Fruit fly (Drosophila melanogaster) whole organism, adult: ENCODE data around the gene CG11562.

Experiments used
- CG14711 ChIP-seq: fragments of 200-800 bp; sonication (Bioruptor generic); optimal IDR thresholded peaks from 2 replicates; lab custom pipeline; 2018; ENCODE audit warnings: missing biosample characterization, mild to moderate bottlenecking, missing genetic modification characterization, moderate library complexity
- CG7045 ChIP-seq: fragments of 200-800 bp; sonication (Bioruptor generic); optimal IDR thresholded peaks from 2 replicates; lab custom pipeline; 2017; ENCODE audit warnings: missing biosample characterization, mild to moderate bottlenecking, missing genetic modification characterization
- Mnt ChIP-seq: fragments of 200-800 bp; sonication (Bioruptor generic); optimal IDR thresholded peaks from 2 replicates; lab custom pipeline; 2016; ENCODE audit warnings: missing biosample characterization, mild to moderate bottlenecking, missing genetic modification characterization
- kay ChIP-seq: fragments of 200-800 bp; sonication (Bioruptor generic); peaks from one replicate; lab custom pipeline; 2016; ENCODE audit warnings: missing biosample characterization, missing genetic modification characterization, borderline replicate concordance
- toe ChIP-seq: fragments of 200-800 bp; sonication (Bioruptor generic); optimal IDR thresholded peaks from 2 replicates; lab custom pipeline; 2016; ENCODE audit warnings: missing biosample characterization, missing genetic modification characterization

DNA sequence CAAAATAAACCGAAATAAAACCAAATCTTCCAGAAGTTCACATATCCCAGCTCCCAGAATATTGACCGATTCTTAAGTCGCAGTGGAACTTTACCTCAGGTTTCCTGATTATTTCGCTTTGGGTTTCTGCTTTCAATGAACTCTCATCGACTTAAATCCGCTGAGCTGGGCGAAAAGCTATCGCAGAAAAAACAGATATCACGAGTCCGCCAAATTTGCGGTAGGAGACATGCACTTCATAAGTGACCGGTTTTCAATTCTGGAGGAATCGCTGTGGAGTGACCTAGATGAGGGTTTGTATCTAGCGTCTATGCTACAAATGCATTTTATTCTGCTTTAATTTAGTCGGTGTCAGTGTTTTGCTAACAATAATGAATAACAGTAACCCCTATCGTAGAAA is 13.0 kb downstream of the CG11562 start:
- no peak for TF ChIP-seq CG14711 (tag; lab: Kevin White, UChicago)
- no peak for TF ChIP-seq toe (GFP tag; lab: Kevin White, UChicago)
- TF ChIP-seq CG7045 (GFP tag; lab: Kevin White, UChicago) = no peak
- TF ChIP-seq Mnt = no peak
- TF ChIP-seq kay = no peak
